Worm (Caenorhabditis elegans) whole organism, L2 larva: ENCODE measurements around the gene F54D5.7.

ENCODE experiments used
- F13H6.1 ChIP-seq: sonication (generic microtip); optimal IDR thresholded peaks from 2 replicates; lab custom pipeline; 2016; ENCODE audit warnings: missing genetic modification characterization, missing compliant biosample characterization
- ama-1 ChIP-seq: fragments of 150-350 bp; optimal IDR thresholded peaks from 2 replicates; lab custom pipeline; 2018; ENCODE audit warnings: inconsistent platforms
- blmp-1 ChIP-seq: sonication (generic microtip); optimal IDR thresholded peaks from 2 replicates; lab custom pipeline; 2017; ENCODE audit warnings: missing genetic modification characterization, mild to moderate bottlenecking, missing compliant biosample characterization, antibody characterized with exemption, moderate library complexity; ENCODE audit not compliant: insufficient read depth
- dmd-4 ChIP-seq: sonication (generic microtip); optimal IDR thresholded peaks from 2 replicates; lab custom pipeline; 2017; ENCODE audit warnings: missing biosample characterization, missing genetic modification characterization
- elt-1 ChIP-seq: fragments of 150-350 bp; optimal IDR thresholded peaks from 2 replicates; lab custom pipeline; 2014; ENCODE audit warnings: missing biosample characterization, missing genetic modification characterization
- fos-1 ChIP-seq: fragments of 150-350 bp; optimal IDR thresholded peaks from 2 replicates; lab custom pipeline; 2014; ENCODE audit warnings: missing biosample characterization, missing genetic modification characterization
- lin-13 ChIP-seq: fragments of 150-350 bp; optimal IDR thresholded peaks from 2 replicates; lab custom pipeline; 2014; ENCODE audit warnings: missing biosample characterization, missing genetic modification reagents, missing genetic modification characterization
- lin-39 ChIP-seq: fragments of 150-350 bp; optimal IDR thresholded peaks from 2 replicates; lab custom pipeline; 2014; ENCODE audit warnings: missing biosample characterization, missing genetic modification reagents, missing genetic modification characterization
- lsy-2 ChIP-seq, 2 experiments: fragments of 150-350 bp in 1 of 2; sonication (generic microtip) in 1 of 2; optimal IDR thresholded peaks; 2 replicates each; lab custom pipeline; 2014 to 2017; ENCODE audit warnings: missing biosample characterization in 2 of 2, missing genetic modification characterization in 2 of 2
- nhr-11 ChIP-seq: fragments of 150-350 bp; optimal IDR thresholded peaks from 2 replicates; lab custom pipeline; 2014; ENCODE audit warnings: missing biosample characterization, missing genetic modification characterization
- nhr-12 ChIP-seq: fragments of 150-350 bp; optimal IDR thresholded peaks from 2 replicates; lab custom pipeline; 2014; ENCODE audit warnings: missing biosample characterization, missing genetic modification characterization
- nhr-23 ChIP-seq: fragments of 150-350 bp; optimal IDR thresholded peaks from 2 replicates; lab custom pipeline; 2014; ENCODE audit warnings: missing biosample characterization, missing genetic modification reagents, missing genetic modification characterization
- unc-62 ChIP-seq: fragments of 150-350 bp; optimal IDR thresholded peaks from 2 replicates; lab custom pipeline; 2014; ENCODE audit warnings: missing biosample characterization, missing genetic modification reagents, missing genetic modification characterization
- ztf-11 ChIP-seq: sonication (generic microtip); optimal IDR thresholded peaks from 2 replicates; lab custom pipeline; 2017; ENCODE audit warnings: missing biosample characterization, missing genetic modification characterization

DNA sequence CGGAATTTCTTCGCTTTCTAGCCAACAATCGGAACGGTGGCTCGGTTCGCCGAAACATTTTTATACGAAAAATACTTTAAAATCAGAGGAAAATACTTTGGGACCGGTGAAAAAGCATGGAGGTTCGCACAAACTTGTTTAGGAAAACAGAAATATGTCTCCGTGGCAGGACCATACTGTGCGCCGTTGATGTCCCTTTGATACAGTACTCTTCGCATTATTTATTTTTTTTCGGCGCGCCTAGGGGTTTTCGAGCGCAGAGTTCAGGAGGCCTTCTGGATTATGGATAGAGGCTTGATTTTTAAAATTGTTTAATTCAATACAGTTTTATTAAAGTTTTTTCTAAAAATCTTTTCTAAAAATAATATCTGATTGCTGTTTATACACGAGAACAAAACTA lies 2.6 kb upstream of the F54D5.7 start, which contains the start of gene F54D5.9:
- no peak for TF ChIP-seq nhr-11 (tag; lab: Kevin White, UChicago)
- TF ChIP-seq lin-39 (tag; lab: Kevin White, UChicago) = no peak
- TF ChIP-seq nhr-23 (tag; lab: Kevin White, UChicago) = no peak
- TF ChIP-seq blmp-1 = no peak
- no peak for TF ChIP-seq lin-13 (GFP tag; lab: Kevin White, UChicago)
- no peak for TF ChIP-seq dmd-4 (tag; lab: Kevin White, UChicago)
- no peak for TF ChIP-seq lsy-2 (tag; optimal IDR thresholded peaks at IDR 0.05; lab: Kevin White, UChicago)
- TF ChIP-seq unc-62 (GFP tag; lab: Kevin White, UChicago) = no peak
- no peak for TF ChIP-seq elt-1
- TF ChIP-seq nhr-12 (tag; lab: Kevin White, UChicago) = no peak
- TF ChIP-seq fos-1 (tag; lab: Kevin White, UChicago) = no peak
- no peak for TF ChIP-seq F13H6.1 (tag; lab: Kevin White, UChicago)
- TF ChIP-seq ama-1 = no peak
- no peak for TF ChIP-seq ztf-11 (tag; lab: Kevin White, UChicago)
